Fruit fly (Drosophila melanogaster) whole organism, embryonic: ENCODE data around the gene CG42342.

Experiments
- CG14965 ChIP-seq: fragments of 200-800 bp; sonication (Bioruptor generic); optimal IDR thresholded peaks from 2 replicates; lab custom pipeline; 2016; ENCODE audit warnings: missing biosample characterization, missing genetic modification characterization, borderline replicate concordance
- CG15269 ChIP-seq: fragments of 200-800 bp; sonication (Bioruptor generic); optimal IDR thresholded peaks from 2 replicates; lab custom pipeline; 2018; ENCODE audit warnings: missing biosample characterization, mild to moderate bottlenecking, missing genetic modification characterization, moderate library complexity
- CG32767 ChIP-seq: fragments of 200-800 bp; sonication (Bioruptor generic); IDR thresholded peaks from 2 replicates; pipeline ENCODE4 v1.3.6; 2022; ENCODE audit warnings: missing biosample characterization, missing genetic modification characterization
- CG3281 ChIP-seq: fragments of 200-800 bp; sonication (Bioruptor generic); optimal IDR thresholded peaks from 3 replicates; lab custom pipeline; 2017; ENCODE audit warnings: missing biosample characterization, mild to moderate bottlenecking, missing genetic modification characterization
- CG9932 ChIP-seq: fragments of 200-800 bp; sonication (Bioruptor generic); IDR thresholded peaks from 2 replicates; pipeline ENCODE4 v1.3.6; 2022; ENCODE audit warnings: missing biosample characterization, missing genetic modification characterization
- E2f1 ChIP-seq: fragments of 200-800 bp; sonication (Bioruptor generic); IDR thresholded peaks from 2 replicates; pipeline ENCODE4 v1.3.6; 2022; ENCODE audit warnings: missing biosample characterization, missing genetic modification characterization
- Gug ChIP-seq: fragments of 200-800 bp; sonication (Bioruptor generic); IDR thresholded peaks from 4 replicates; pipeline ENCODE4 v1.3.6; 2022; ENCODE audit warnings: missing biosample characterization, missing genetic modification characterization
- Jarid2 ChIP-seq: fragments of 200-800 bp; sonication (Bioruptor generic); optimal IDR thresholded peaks from 3 replicates; lab custom pipeline; 2017; ENCODE audit warnings: mild to moderate bottlenecking, missing biosample characterization, missing genetic modification reagents, missing genetic modification characterization
- crp ChIP-seq, 2 experiments: fragments of 200-800 bp; sonication (Bioruptor generic); optimal IDR thresholded peaks; 2 replicates in 1 of 2; 3 replicates in 1 of 2; lab custom pipeline; 2017; ENCODE audit warnings: missing biosample characterization in 2 of 2, missing genetic modification characterization in 2 of 2, mild to moderate bottlenecking in 1 of 2, moderate library complexity in 1 of 2
- disco-r ChIP-seq: fragments of 200-800 bp; sonication (Bioruptor generic); optimal IDR thresholded peaks from 2 replicates; lab custom pipeline; 2016; ENCODE audit warnings: missing biosample characterization, missing genetic modification characterization
- ham ChIP-seq: fragments of 200-800 bp; sonication (Bioruptor generic); IDR thresholded peaks from 2 replicates; pipeline ENCODE4 v1.3.6; 2022; ENCODE audit warnings: missing biosample characterization, missing genetic modification characterization
- lov ChIP-seq, 2 experiments: fragments of 200-800 bp in 1 of 2; fragments of >200 bp in 1 of 2; sonication (Bioruptor generic) in 1 of 2; IDR thresholded peaks in 1 of 2; optimal IDR thresholded peaks in 1 of 2; 2 replicates in 1 of 2; 3 replicates in 1 of 2; pipeline versions ENCODE4 v1.3.6 to Lab custom; 2017 to 2022; ENCODE audit warnings: missing biosample characterization in 1 of 2, missing genetic modification characterization in 1 of 2

DNA sequence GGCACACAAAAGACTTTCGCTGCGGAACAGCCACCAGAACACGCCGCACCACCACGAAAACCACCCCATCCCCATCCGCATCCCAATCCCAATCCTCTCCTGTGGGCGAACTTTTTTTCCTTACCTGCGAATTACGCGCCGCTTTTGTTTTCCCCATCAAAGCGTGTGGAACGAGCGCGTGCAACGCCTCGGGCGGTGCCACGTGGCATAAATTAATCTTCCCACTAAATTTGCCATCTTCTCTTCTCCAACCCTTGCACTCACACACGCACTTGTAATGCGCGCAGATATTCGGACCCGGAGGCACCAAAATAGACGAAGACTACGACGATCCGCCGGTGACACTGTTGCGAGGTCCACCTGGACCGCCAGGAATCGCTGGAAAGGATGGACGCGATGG lies 62.2 kb downstream of the CG42342 start:
- TF ChIP-seq CG3281 (GFP tag; lab: Kevin White, UChicago): no peak
- no peak for TF ChIP-seq disco-r (GFP tag; lab: Kevin White, UChicago)
- TF ChIP-seq Gug: no peak
- no peak for TF ChIP-seq CG9932 (GFP tag; lab: Robert Waterston, UW)
- TF ChIP-seq CG14965: no peak
- no peak for TF ChIP-seq CG15269 (tag; lab: Kevin White, UChicago)
- no peak for TF ChIP-seq crp (GFP tag; optimal IDR thresholded peaks at IDR 0.05; lab: Kevin White, UChicago)
- no peak for TF ChIP-seq Jarid2 (GFP tag; lab: Kevin White, UChicago)
- TF ChIP-seq CG32767 (GFP tag; lab: Robert Waterston, UW): no peak
- TF ChIP-seq ham (GFP tag; lab: Robert Waterston, UW): no peak
- no peak for TF ChIP-seq E2f1 (GFP tag; lab: Robert Waterston, UW)
- TF ChIP-seq lov (optimal IDR thresholded peaks at IDR 0.05; lab: Kevin White, UChicago): no peak
- no peak for TF ChIP-seq lov (GFP tag; IDR thresholded peaks at IDR 0.05; lab: Robert Waterston, UW)
